Fruit fly (Drosophila melanogaster) whole organism, embryonic: ENCODE data around the gene RabGGTa.

ENCODE experiments used
- Blimp-1 ChIP-seq: fragments of 200-800 bp; sonication (Bioruptor generic); optimal IDR thresholded peaks from 3 replicates; lab custom pipeline; 2018; ENCODE audit warnings: missing biosample characterization, missing genetic modification characterization, mild to moderate bottlenecking, moderate library complexity, missing genetic modification reagents
- CG10267 ChIP-seq: fragments of 200-800 bp; sonication (Bioruptor generic); optimal IDR thresholded peaks from 2 replicates; lab custom pipeline; 2018; ENCODE audit warnings: missing biosample characterization, mild to moderate bottlenecking, missing genetic modification characterization, moderate library complexity
- CG11456 ChIP-seq: fragments of 200-800 bp; sonication (Bioruptor generic); IDR thresholded peaks from 3 replicates; pipeline ENCODE4 v1.3.6; 2022; ENCODE audit warnings: missing biosample characterization, missing genetic modification characterization
- CG11504 ChIP-seq: fragments of 200-800 bp; sonication (Bioruptor generic); optimal IDR thresholded peaks from 3 replicates; lab custom pipeline; 2019; ENCODE audit warnings: missing biosample characterization, mild to moderate bottlenecking, missing genetic modification characterization, moderate library complexity
- CG14710 ChIP-seq: fragments of 200-800 bp; sonication (Bioruptor generic); optimal IDR thresholded peaks from 3 replicates; lab custom pipeline; 2019; ENCODE audit warnings: missing biosample characterization, mild to moderate bottlenecking, missing genetic modification characterization, moderate library complexity
- CG15514 ChIP-seq: fragments of 200-800 bp; sonication (Bioruptor generic); optimal IDR thresholded peaks from 3 replicates; lab custom pipeline; 2017; ENCODE audit warnings: missing biosample characterization, missing genetic modification characterization, mild to moderate bottlenecking, moderate library complexity, missing genetic modification reagents
- CG17361 ChIP-seq: fragments of 200-800 bp; sonication (Bioruptor generic); IDR thresholded peaks from 3 replicates; pipeline ENCODE4 v1.3.6; 2022; ENCODE audit warnings: missing biosample characterization, missing genetic modification characterization
- CG2678 ChIP-seq: fragments of 200-800 bp; sonication (Bioruptor generic); optimal IDR thresholded peaks from 3 replicates; lab custom pipeline; 2019; ENCODE audit warnings: missing biosample characterization, mild to moderate bottlenecking, missing genetic modification characterization, moderate library complexity
- CG2875 ChIP-seq: fragments of 200-800 bp; sonication (Bioruptor generic); optimal IDR thresholded peaks from 2 replicates; lab custom pipeline; 2017; ENCODE audit warnings: missing biosample characterization, mild to moderate bottlenecking, missing genetic modification characterization, missing genetic modification reagents
- CG30020 ChIP-seq: fragments of 200-800 bp; optimal IDR thresholded peaks from 2 replicates; lab custom pipeline; 2019; ENCODE audit warnings: missing biosample characterization, mild to moderate bottlenecking, missing genetic modification characterization, moderate library complexity
- CG31365 ChIP-seq: fragments of 200-800 bp; sonication (Bioruptor generic); optimal IDR thresholded peaks from 2 replicates; lab custom pipeline; 2018; ENCODE audit warnings: missing biosample characterization, mild to moderate bottlenecking, missing genetic modification characterization
- CG4820 ChIP-seq: fragments of 200-800 bp; sonication (Bioruptor generic); optimal IDR thresholded peaks from 3 replicates; lab custom pipeline; 2016; ENCODE audit warnings: missing biosample characterization, missing genetic modification characterization
- CG6854 ChIP-seq: fragments of 200-800 bp; sonication (Bioruptor generic); optimal IDR thresholded peaks from 3 replicates; lab custom pipeline; 2017; ENCODE audit warnings: missing biosample characterization, mild to moderate bottlenecking, missing genetic modification characterization
- CG7839 ChIP-seq: fragments of 200-800 bp; sonication (Bioruptor generic); optimal IDR thresholded peaks from 3 replicates; lab custom pipeline; 2018; ENCODE audit warnings: missing biosample characterization, mild to moderate bottlenecking, missing genetic modification characterization, moderate library complexity
- D ChIP-seq, 2 experiments: fragments of 200-800 bp in 1 of 2; fragments of >200 bp in 1 of 2; sonication (Bioruptor generic) in 1 of 2; optimal IDR thresholded peaks; 2 replicates in 1 of 2; 3 replicates in 1 of 2; lab custom pipeline; 2017; ENCODE audit warnings: mild to moderate bottlenecking in 1 of 2, missing biosample characterization in 1 of 2, missing genetic modification characterization in 1 of 2, missing genetic modification reagents in 1 of 2
- Dfd ChIP-seq, 2 experiments: fragments of >200 bp; optimal IDR thresholded peaks; 2 replicates each; lab custom pipeline; 2017; ENCODE audit warnings: missing biosample characterization in 2 of 2, missing genetic modification characterization in 2 of 2
- E2f2 ChIP-seq: fragments of 200-800 bp; sonication (Bioruptor generic); IDR thresholded peaks from 2 replicates; pipeline ENCODE4 v1.3.6; 2022; ENCODE audit warnings: missing biosample characterization, missing genetic modification characterization
- Ets65A ChIP-seq: fragments of 200-800 bp; sonication (Bioruptor generic); peaks from one replicate; lab custom pipeline; 2016; ENCODE audit warnings: missing biosample characterization, missing genetic modification characterization
- Hr78 ChIP-seq, 2 experiments: fragments of 200-800 bp in 1 of 2; fragments of >200 bp in 1 of 2; sonication (Bioruptor generic) in 1 of 2; optimal IDR thresholded peaks; 2 replicates each; lab custom pipeline; 2017 to 2019; ENCODE audit warnings: missing biosample characterization in 2 of 2, missing genetic modification characterization in 2 of 2, mild to moderate bottlenecking in 1 of 2, moderate library complexity in 1 of 2
- Hsf ChIP-seq: fragments of 200-800 bp; sonication (Bioruptor generic); optimal IDR thresholded peaks from 3 replicates; lab custom pipeline; 2016; ENCODE audit warnings: missing biosample characterization, missing genetic modification characterization
- Jarid2 ChIP-seq: fragments of 200-800 bp; sonication (Bioruptor generic); optimal IDR thresholded peaks from 3 replicates; lab custom pipeline; 2017; ENCODE audit warnings: mild to moderate bottlenecking, missing biosample characterization, missing genetic modification reagents, missing genetic modification characterization
- NC2α ChIP-seq: fragments of 200-800 bp; sonication (Bioruptor generic); optimal IDR thresholded peaks from 2 replicates; lab custom pipeline; 2016; ENCODE audit warnings: missing biosample characterization, missing genetic modification characterization
- PHDP ChIP-seq: fragments of 200-800 bp; sonication (Bioruptor generic); optimal IDR thresholded peaks from 3 replicates; lab custom pipeline; 2018; ENCODE audit warnings: missing biosample characterization, mild to moderate bottlenecking, missing genetic modification characterization, moderate library complexity
- aop ChIP-seq: fragments of 200-800 bp; sonication (Bioruptor generic); IDR thresholded peaks from 2 replicates; pipeline ENCODE4 v1.3.6; 2022; ENCODE audit warnings: missing biosample characterization, missing genetic modification characterization
- chn ChIP-seq: fragments of 200-800 bp; sonication (Bioruptor generic); optimal IDR thresholded peaks from 2 replicates; lab custom pipeline; 2016; ENCODE audit warnings: missing biosample characterization, missing genetic modification characterization
- croc ChIP-seq: fragments of 200-800 bp; sonication (Bioruptor generic); conservative IDR thresholded peaks from 3 replicates; pipeline ENCODE4 v1.3.6; 2022; ENCODE audit warnings: missing biosample characterization, missing genetic modification characterization
- crol ChIP-seq: fragments of 200-800 bp; sonication (Bioruptor generic); IDR thresholded peaks from 2 replicates; pipeline ENCODE4 v1.3.6; 2022; ENCODE audit warnings: missing biosample characterization, missing genetic modification characterization
- eyg ChIP-seq: fragments of 200-800 bp; sonication (Bioruptor generic); optimal IDR thresholded peaks from 3 replicates; lab custom pipeline; 2016; ENCODE audit warnings: missing biosample characterization, missing genetic modification characterization
- fru ChIP-seq: fragments of >200 bp; optimal IDR thresholded peaks from 2 replicates; lab custom pipeline; 2017
- gcm2 ChIP-seq: fragments of 200-800 bp; sonication (Bioruptor generic); optimal IDR thresholded peaks from 2 replicates; lab custom pipeline; 2016; ENCODE audit warnings: missing biosample characterization, missing genetic modification characterization
- gem ChIP-seq: fragments of 200-800 bp; sonication (Bioruptor generic); optimal IDR thresholded peaks from 2 replicates; lab custom pipeline; 2019; ENCODE audit warnings: missing biosample characterization, mild to moderate bottlenecking, missing genetic modification characterization, moderate library complexity
- gsb-n ChIP-seq: fragments of 200-800 bp; sonication (Bioruptor generic); optimal IDR thresholded peaks from 3 replicates; lab custom pipeline; 2018; ENCODE audit warnings: missing biosample characterization, mild to moderate bottlenecking, missing genetic modification characterization
- ken ChIP-seq: fragments of 200-800 bp; sonication (Bioruptor generic); IDR thresholded peaks from 3 replicates; pipeline ENCODE4 v1.3.6; 2022; ENCODE audit warnings: missing biosample characterization, missing genetic modification characterization
- maf-S ChIP-seq: fragments of 200-800 bp; sonication (Bioruptor generic); optimal IDR thresholded peaks from 2 replicates; lab custom pipeline; 2016; ENCODE audit warnings: missing biosample characterization, missing genetic modification characterization
- mld ChIP-seq: fragments of 200-800 bp; sonication (Bioruptor generic); IDR thresholded peaks from 3 replicates; pipeline ENCODE4 v1.3.6; 2022; ENCODE audit warnings: missing biosample characterization, missing genetic modification characterization; ENCODE audit not compliant: partially characterized antibody
- nom ChIP-seq: fragments of 200-800 bp; sonication (Bioruptor generic); optimal IDR thresholded peaks from 2 replicates; lab custom pipeline; 2017; ENCODE audit warnings: missing biosample characterization, missing genetic modification characterization, mild to moderate bottlenecking, moderate library complexity, missing genetic modification reagents
- onecut ChIP-seq: fragments of 200-800 bp; sonication (Bioruptor generic); IDR thresholded peaks from 2 replicates; pipeline ENCODE4 v1.3.6; 2022; ENCODE audit warnings: missing biosample characterization, missing genetic modification characterization
- otp ChIP-seq: fragments of 200-800 bp; sonication (Bioruptor generic); IDR thresholded peaks from 3 replicates; pipeline ENCODE4, ENCODE4 v1.3.6; 2022; ENCODE audit warnings: missing biosample characterization, missing genetic modification characterization
- pan ChIP-seq, 4 experiments: fragments of >200 bp in 3 of 4; fragments of 200-800 bp in 1 of 4; sonication (Bioruptor generic) in 1 of 4; optimal IDR thresholded peaks in 3 of 4; IDR thresholded peaks in 1 of 4; 2 replicates each; pipeline versions ENCODE4 v1.3.6 to Lab custom; 2017 to 2022; ENCODE audit warnings: missing biosample characterization in 2 of 4, missing genetic modification characterization in 2 of 4, mixed read lengths in 1 of 4
- rib ChIP-seq: fragments of 200-800 bp; sonication (Bioruptor generic); IDR thresholded peaks from 2 replicates; pipeline ENCODE4 v1.3.6; 2022; ENCODE audit warnings: missing biosample characterization, missing genetic modification characterization
- scrt ChIP-seq: fragments of 200-800 bp; sonication (Bioruptor generic); optimal IDR thresholded peaks from 2 replicates; lab custom pipeline; 2018; ENCODE audit warnings: missing biosample characterization, mild to moderate bottlenecking, missing genetic modification characterization, moderate library complexity
- shn ChIP-seq: fragments of 200-800 bp; sonication (Bioruptor generic); optimal IDR thresholded peaks from 3 replicates; lab custom pipeline; 2016; ENCODE audit warnings: missing biosample characterization, missing genetic modification characterization
- slp2 ChIP-seq: fragments of 200-800 bp; sonication (Bioruptor generic); optimal IDR thresholded peaks from 2 replicates; lab custom pipeline; 2016; ENCODE audit warnings: missing biosample characterization, missing genetic modification characterization
- so ChIP-seq: fragments of 200-800 bp; sonication (Bioruptor generic); IDR thresholded peaks from 3 replicates; pipeline ENCODE4 v1.3.6; 2022; ENCODE audit warnings: missing biosample characterization, missing genetic modification characterization
- ttk ChIP-seq: fragments of 200-800 bp; sonication (Bioruptor generic); IDR thresholded peaks from 2 replicates; pipeline ENCODE4 v2.1.2; 2022; ENCODE audit warnings: missing biosample characterization, missing genetic modification characterization
- tup ChIP-seq: fragments of 200-800 bp; sonication (Bioruptor generic); optimal IDR thresholded peaks from 2 replicates; lab custom pipeline; 2016; ENCODE audit warnings: missing biosample characterization, mild to moderate bottlenecking, missing genetic modification characterization, moderate library complexity
- unpg ChIP-seq: fragments of 200-800 bp; sonication (Bioruptor generic); optimal IDR thresholded peaks from 3 replicates; lab custom pipeline; 2018; ENCODE audit warnings: missing biosample characterization, mild to moderate bottlenecking, missing genetic modification characterization, moderate library complexity
- zfh1 ChIP-seq: fragments of 200-800 bp; sonication (Bioruptor generic); IDR thresholded peaks from 3 replicates; pipeline ENCODE4 v1.3.6; 2022; ENCODE audit warnings: missing biosample characterization, missing genetic modification characterization

The RabGGTa gene

dm6 chr3R:5087833-5088262, 40.0 kb upstream of the RabGGTa start (continued):
- peak; percentile 36 for TF ChIP-seq CG6854 (GFP tag; lab: Kevin White, UChicago)
- TF ChIP-seq mld = no peak
- peak; percentile 28 for TF ChIP-seq CG31365
- no peak for TF ChIP-seq CG11456 (GFP tag; lab: Robert Waterston, UW)
- no peak for TF ChIP-seq ken (GFP tag; lab: Robert Waterston, UW)
- TF ChIP-seq nom (GFP tag; lab: Kevin White, UChicago) = peak; percentile 52
- TF ChIP-seq Jarid2 (GFP tag; lab: Kevin White, UChicago) = peak; percentile 47
- no peak for TF ChIP-seq CG17361
- TF ChIP-seq zfh1 = no peak
- peak; percentile 28 for TF ChIP-seq Ets65A (GFP tag; lab: Kevin White, UChicago)
- peak; percentile 65 for TF ChIP-seq CG2875 (GFP tag; lab: Kevin White, UChicago)
- peak in 1 of 2 experiments; percentile 4 for TF ChIP-seq Hr78 (GFP tag; optimal IDR thresholded peaks at IDR 0.05; lab: Kevin White, UChicago)
- TF ChIP-seq CG2678 (tag; lab: Kevin White, UChicago) = peak; percentile 44
- peak; percentile 43 for TF ChIP-seq NC2α (GFP tag; lab: Kevin White, UChicago)
- TF ChIP-seq Hsf (GFP tag; lab: Kevin White, UChicago) = no peak
- no peak for TF ChIP-seq CG4820 (GFP tag; lab: Kevin White, UChicago)
- TF ChIP-seq unpg (GFP tag; lab: Kevin White, UChicago) = peak; percentile 50
- peak; percentile 47 for TF ChIP-seq CG15514 (GFP tag; lab: Kevin White, UChicago)
- no peak for TF ChIP-seq otp (GFP tag; lab: Robert Waterston, UW)
- no peak for TF ChIP-seq Dfd (GFP tag; optimal IDR thresholded peaks at IDR 0.05; lab: Kevin White, UChicago)
- peak; percentile 49 for TF ChIP-seq chn (GFP tag; lab: Kevin White, UChicago)
- TF ChIP-seq CG7839 (tag; lab: Kevin White, UChicago) = no peak
- TF ChIP-seq E2f2 (GFP tag; lab: Robert Waterston, UW) = no peak
- peak; percentile 7 for TF ChIP-seq eyg (GFP tag; lab: Kevin White, UChicago)
- TF ChIP-seq gcm2 (GFP tag; lab: Kevin White, UChicago) = no peak
- TF ChIP-seq PHDP = peak; percentile 66
- no peak for TF ChIP-seq ttk (GFP tag; lab: Robert Waterston, UW)

dm6 chr3R:5089514-5090259, 38.2 kb upstream of the RabGGTa start:
- no peak for TF ChIP-seq CG11504 (tag; lab: Kevin White, UChicago)
- TF ChIP-seq CG14710 = peak; percentile 20
- peak; percentile 94 for TF ChIP-seq Blimp-1
- no peak for TF ChIP-seq aop
- no peak for TF ChIP-seq slp2 (GFP tag; lab: Kevin White, UChicago)
- no peak for TF ChIP-seq croc
- TF ChIP-seq onecut = no peak
- TF ChIP-seq D (optimal IDR thresholded peaks at IDR 0.05; lab: Kevin White, UChicago) = no peak
- no peak for TF ChIP-seq D (GFP tag; optimal IDR thresholded peaks at IDR 0.05; lab: Kevin White, UChicago)
- peak; percentile 33 for TF ChIP-seq gsb-n (tag; lab: Kevin White, UChicago)
- TF ChIP-seq so (GFP tag; lab: Robert Waterston, UW) = no peak
- TF ChIP-seq gcm2 (GFP tag; lab: Kevin White, UChicago) = no peak
- TF ChIP-seq tup (GFP tag; lab: Kevin White, UChicago) = no peak
- no peak for TF ChIP-seq CG30020 (tag; lab: Kevin White, UChicago)
- no peak for TF ChIP-seq mld
- peak; percentile 3 for TF ChIP-seq nom (GFP tag; lab: Kevin White, UChicago)
- no peak for TF ChIP-seq gem (tag; lab: Kevin White, UChicago)
- no peak for TF ChIP-seq fru
- TF ChIP-seq maf-S = no peak
- no peak for TF ChIP-seq CG10267 (tag; lab: Kevin White, UChicago)
- TF ChIP-seq shn (GFP tag; lab: Kevin White, UChicago) = no peak
- no peak for TF ChIP-seq rib (GFP tag; lab: Robert Waterston, UW)
- no peak for TF ChIP-seq pan (optimal IDR thresholded peaks at IDR 0.05; lab: Kevin White, UChicago)
- TF ChIP-seq pan (GFP tag; optimal IDR thresholded peaks at IDR 0.05 in 1 of 2, IDR thresholded peaks at IDR 0.05 in 1 of 2) = no peak
- TF ChIP-seq Ets65A (GFP tag; lab: Kevin White, UChicago) = no peak
- no peak for TF ChIP-seq scrt (GFP tag; lab: Kevin White, UChicago)
- peak; percentile 10; the same call in 1 of the 2 replicates for TF ChIP-seq crol (GFP tag; lab: Robert Waterston, UW)
